Fruit fly (Drosophila melanogaster): Measurements from ENCODE around the gene tin.

DNA sequence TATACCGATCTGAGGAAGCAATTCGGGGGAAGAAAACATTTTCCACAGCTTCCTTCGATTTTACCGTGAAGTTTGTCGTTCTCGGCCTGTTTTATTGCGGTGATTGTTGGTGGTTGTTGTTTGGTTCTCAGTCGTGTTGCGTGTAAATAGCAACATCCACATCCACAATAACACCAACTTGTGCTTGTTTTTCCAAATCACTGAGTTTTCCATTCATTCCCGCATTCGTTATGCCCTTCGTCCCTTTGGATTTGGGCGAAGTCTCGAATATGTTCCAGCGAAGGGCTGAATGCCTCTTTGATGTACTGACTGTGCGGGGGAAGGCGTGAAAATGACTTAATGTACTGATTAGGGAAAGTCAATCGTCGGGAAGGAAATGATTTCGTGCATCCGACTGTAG lies 48.0 kb downstream of the tin start:
- TF ChIP-seq usp (GFP tag; optimal IDR thresholded peaks at IDR 0.05) = no peak
- TF ChIP-seq CG8478 (optimal IDR thresholded peaks at IDR 0.05) = no peak
- no peak for TF ChIP-seq pan (optimal IDR thresholded peaks at IDR 0.05)
- no peak for TF ChIP-seq psq (optimal IDR thresholded peaks at IDR 0.05)
